Worm (Caenorhabditis elegans): Measurements from ENCODE around the gene soap-1.

The soap-1 gene

ce11 chrV:7223152-7223551 is 8.4 kb upstream of the soap-1 start, which contains the start of gene C13F10.7:
Gene C13F10.7, minus strand, starts transcription at chrV:7223252.
- no peak for TF ChIP-seq hlh-12 (tag; optimal IDR thresholded peaks at IDR 0.05)
- TF ChIP-seq nfya-1 (tag; optimal IDR thresholded peaks at IDR 0.05; ENCODE audit: borderline replicate concordance, insufficient read depth) = no peak
- TF ChIP-seq K11D2.4 (GFP tag; IDR thresholded peaks at IDR 0.05) = no peak
- TF ChIP-seq Y53G8AR.9 (GFP tag; conservative IDR thresholded peaks at IDR 0.05) = no peak
- no peak for TF ChIP-seq madf-6 (GFP tag; IDR thresholded peaks at IDR 0.05)
- TF ChIP-seq ztf-18 (tag; optimal IDR thresholded peaks at IDR 0.05) = no peak
- TF ChIP-seq ama-1 (optimal IDR thresholded peaks at IDR 0.05) = no peak
- TF ChIP-seq ama-1 (GFP tag; optimal IDR thresholded peaks at IDR 0.05) = no peak
- no peak for TF ChIP-seq nhr-90 (tag; optimal IDR thresholded peaks at IDR 0.05)
- no peak for TF ChIP-seq F37B4.10 (GFP tag; IDR thresholded peaks at IDR 0.05)
- no peak for TF ChIP-seq let-526 (GFP tag; IDR thresholded peaks at IDR 0.05)
- TF ChIP-seq die-1 (tag; optimal IDR thresholded peaks at IDR 0.05) = no peak
- TF ChIP-seq zim-3 (tag; optimal IDR thresholded peaks at IDR 0.05) = no peak
- no peak for TF ChIP-seq F52B5.7 (tag; optimal IDR thresholded peaks at IDR 0.05)
- TF ChIP-seq snpc-1.3 (tag; optimal IDR thresholded peaks at IDR 0.05; ENCODE audit: insufficient read depth) = no peak
- no peak for TF ChIP-seq F57C9.4 (tag; optimal IDR thresholded peaks at IDR 0.05)
- no peak for TF ChIP-seq lin-35 (GFP tag; optimal IDR thresholded peaks at IDR 0.05)
- no peak for TF ChIP-seq ccch-3 (GFP tag; optimal IDR thresholded peaks at IDR 0.05)
- no peak for TF ChIP-seq mxl-1 (tag; optimal IDR thresholded peaks at IDR 0.05)

ce11 chrV:7220973-7221519 is 6.3 kb upstream of the soap-1 start, which contains the start of the genes C13F10.8, C13F10.6 and kxd-1:
Gene C13F10.8, minus strand, starts transcription at chrV:7221023.
Gene C13F10.6, minus strand, starts transcription at chrV:7221039.
Gene kxd-1, plus strand, starts transcription at chrV:7221469.
- peak; percentile 40 for TF ChIP-seq ztf-18 (tag; optimal IDR thresholded peaks at IDR 0.05)
- TF ChIP-seq rcor-1 (GFP tag; IDR thresholded peaks at IDR 0.05) = no peak
- TF ChIP-seq Y53F4B.3 (GFP tag; IDR thresholded peaks at IDR 0.05) = no peak
- TF ChIP-seq hmg-20 (GFP tag; IDR thresholded peaks at IDR 0.05) = no peak
- TF ChIP-seq madf-6 (GFP tag; IDR thresholded peaks at IDR 0.05) = peak; percentile 19; the same call in 1 of the 2 replicates
- no peak for TF ChIP-seq zfh-2 (GFP tag; conservative IDR thresholded peaks at IDR 0.05)
- TF ChIP-seq rpc-1 (optimal IDR thresholded peaks at IDR 0.05) = no peak
- TF ChIP-seq rpc-1 (tag; optimal IDR thresholded peaks at IDR 0.05) = no peak
- no peak for TF ChIP-seq fkh-3 (tag; optimal IDR thresholded peaks at IDR 0.05)
- TF ChIP-seq madf-3 (GFP tag; IDR thresholded peaks at IDR 0.05) = 0 out of 2 replicates have a peak, but pooled peaks have one; percentile 70
- TF ChIP-seq ztf-6 (GFP tag; IDR thresholded peaks at IDR 0.05) = no peak
- no peak for TF ChIP-seq somi-1 (GFP tag; optimal IDR thresholded peaks at IDR 0.05)
- TF ChIP-seq attf-5 (GFP tag; optimal IDR thresholded peaks at IDR 0.05) = peak; percentile 5
- no peak for TF ChIP-seq egl-18 (GFP tag; IDR thresholded peaks at IDR 0.05)
- no peak for TF ChIP-seq cebp-1 (GFP tag; IDR thresholded peaks at IDR 0.05)
- peak; percentile 38 for TF ChIP-seq cebp-1 (tag; optimal IDR thresholded peaks at IDR 0.05)
- TF ChIP-seq let-526 (GFP tag; IDR thresholded peaks at IDR 0.05) = no peak
- TF ChIP-seq cebp-2 (GFP tag; IDR thresholded peaks at IDR 0.05) = no peak
- TF ChIP-seq hlh-12 (tag; optimal IDR thresholded peaks at IDR 0.05) = no peak
- TF ChIP-seq bed-2 (GFP tag; IDR thresholded peaks at IDR 0.05) = no peak
- no peak for TF ChIP-seq madf-8 (GFP tag; conservative IDR thresholded peaks at IDR 0.05)
- no peak for TF ChIP-seq Y79H2A.3 (GFP tag; conservative IDR thresholded peaks at IDR 0.05)

ce11 chrV:7218988-7219387 is 4.3 kb upstream of the soap-1 start, which contains the start of gene C13F10.5:
Gene C13F10.5, minus strand, starts transcription at chrV:7219088.
- TF ChIP-seq F55B11.4 (tag; optimal IDR thresholded peaks at IDR 0.05; ENCODE audit: borderline replicate concordance, insufficient read depth) = no peak
- no peak for TF ChIP-seq Y79H2A.3 (GFP tag; conservative IDR thresholded peaks at IDR 0.05)
- no peak for TF ChIP-seq B0035.1 (tag; optimal IDR thresholded peaks at IDR 0.05)
- TF ChIP-seq zfh-2 (GFP tag; conservative IDR thresholded peaks at IDR 0.05) = no peak
- TF ChIP-seq F57C9.4 (tag; optimal IDR thresholded peaks at IDR 0.05) = no peak
- TF ChIP-seq F37B4.10 (GFP tag; IDR thresholded peaks at IDR 0.05) = no peak
- no peak for TF ChIP-seq hlh-26 (GFP tag; conservative IDR thresholded peaks at IDR 0.05)
- TF ChIP-seq ztf-18 (tag; optimal IDR thresholded peaks at IDR 0.05) = no peak
- TF ChIP-seq lin-26 (GFP tag; IDR thresholded peaks at IDR 0.05) = no peak
- TF ChIP-seq F57A8.1 (GFP tag; optimal IDR thresholded peaks at IDR 0.05) = no peak
- no peak for TF ChIP-seq madf-3 (GFP tag; IDR thresholded peaks at IDR 0.05)
- no peak for TF ChIP-seq mxl-1 (tag; optimal IDR thresholded peaks at IDR 0.05)
- no peak for TF ChIP-seq tlf-1 (GFP tag; optimal IDR thresholded peaks at IDR 0.05)
- no peak for TF ChIP-seq die-1 (tag; optimal IDR thresholded peaks at IDR 0.05)
